Worm (Caenorhabditis elegans): ENCODE data around the gene sdz-20.
"Not testable (repeated sequence)": the region's sequence is repeated elsewhere in the genome, so short reads cannot be mapped to it uniquely, and the experiment has no call there.

The sdz-20 gene

DNA sequence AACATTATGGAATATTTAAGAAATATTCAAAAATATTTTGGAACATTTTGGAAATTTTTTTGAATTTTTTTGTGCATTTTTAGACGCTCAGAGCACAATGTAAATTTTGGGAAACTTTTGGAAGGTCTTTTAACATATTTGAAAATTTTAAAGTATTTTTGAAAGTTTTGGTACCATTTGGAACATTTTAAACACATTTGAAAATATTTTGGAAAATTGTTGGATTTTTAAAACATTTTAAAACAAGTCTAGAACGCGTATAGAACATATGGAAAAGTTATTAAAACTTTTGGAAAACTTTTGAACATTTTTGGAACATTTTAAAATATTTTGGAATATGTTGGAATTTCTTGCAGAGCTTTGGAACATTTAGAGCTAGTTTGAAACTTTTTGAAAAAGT, at the start of gene sdz-20:
Gene sdz-20, plus strand, starts transcription at position 301 of the 400 bp plus-strand sequence.
- no peak for TF ChIP-seq madf-10 (tag; optimal IDR thresholded peaks at IDR 0.05)
- TF ChIP-seq gei-17 (GFP tag; optimal IDR thresholded peaks at IDR 0.05), result no peak
- TF ChIP-seq hlh-26 (GFP tag; conservative IDR thresholded peaks at IDR 0.05), result no peak
- no peak for TF ChIP-seq ceh-100 (GFP tag; IDR thresholded peaks at IDR 0.05)
- TF ChIP-seq sptf-2 (GFP tag; optimal IDR thresholded peaks at IDR 0.05), result no peak
- TF ChIP-seq snpc-3.4 (tag; optimal IDR thresholded peaks at IDR 0.05), result no peak
- no peak for TF ChIP-seq chd-7 (tag; optimal IDR thresholded peaks at IDR 0.05)
- no peak for TF ChIP-seq pbrm-1 (GFP tag; IDR thresholded peaks at IDR 0.05)
- TF ChIP-seq mxl-1 (tag; optimal IDR thresholded peaks at IDR 0.05), result no peak
- no peak for TF ChIP-seq tbx-9 (tag; optimal IDR thresholded peaks at IDR 0.05; ENCODE audit: borderline replicate concordance)
- no peak for TF ChIP-seq F55B11.4 (tag; optimal IDR thresholded peaks at IDR 0.05; ENCODE audit: borderline replicate concordance, insufficient read depth)

DNA sequence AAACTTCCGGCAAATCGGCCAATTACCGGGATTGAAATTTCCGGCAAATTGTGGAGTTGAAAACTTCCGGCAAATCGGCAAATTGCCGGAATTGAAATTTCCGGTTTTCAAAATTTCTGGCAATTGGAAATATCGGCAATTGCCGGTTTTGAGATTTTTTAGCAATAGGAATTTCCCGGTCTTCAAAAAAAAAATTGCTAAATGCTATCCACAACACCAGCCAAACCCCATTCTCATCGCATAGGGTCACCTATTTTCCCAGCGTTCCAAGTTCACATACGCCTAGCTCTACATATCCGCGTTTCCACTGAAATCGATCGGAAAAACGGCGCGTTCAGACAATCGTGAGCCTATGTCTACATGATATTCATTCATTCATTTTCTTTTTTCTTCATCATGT, 48.4 kb upstream of the sdz-20 start, which contains the start of gene F56A8.8:
Gene F56A8.8, plus strand, starts transcription at position 301 of the 400 bp plus-strand sequence.
- no peak for TF ChIP-seq nhr-90 (tag; optimal IDR thresholded peaks at IDR 0.05)
- no peak for TF ChIP-seq ztf-3 (GFP tag; optimal IDR thresholded peaks at IDR 0.05)
- no peak for TF ChIP-seq bed-1 (GFP tag; IDR thresholded peaks at IDR 0.05)
- no peak for TF ChIP-seq F39B2.1 (GFP tag; IDR thresholded peaks at IDR 0.05)
- no peak for TF ChIP-seq sptf-2 (GFP tag; optimal IDR thresholded peaks at IDR 0.05)
- TF ChIP-seq ets-4 (GFP tag; optimal IDR thresholded peaks at IDR 0.05), result no peak
- TF ChIP-seq sdz-38 (tag; optimal IDR thresholded peaks at IDR 0.05), result no peak
- TF ChIP-seq F55B11.4 (tag; optimal IDR thresholded peaks at IDR 0.05; ENCODE audit: borderline replicate concordance, insufficient read depth), result no peak
- no peak for TF ChIP-seq hmg-20 (GFP tag; IDR thresholded peaks at IDR 0.05)
- no peak for TF ChIP-seq him-1 (tag; optimal IDR thresholded peaks at IDR 0.05)
- TF ChIP-seq cebp-2 (GFP tag; IDR thresholded peaks at IDR 0.05), result no peak
- no peak for TF ChIP-seq ZK185.1 (tag; optimal IDR thresholded peaks at IDR 0.05; ENCODE audit: poor library complexity, severe bottlenecking)

DNA sequence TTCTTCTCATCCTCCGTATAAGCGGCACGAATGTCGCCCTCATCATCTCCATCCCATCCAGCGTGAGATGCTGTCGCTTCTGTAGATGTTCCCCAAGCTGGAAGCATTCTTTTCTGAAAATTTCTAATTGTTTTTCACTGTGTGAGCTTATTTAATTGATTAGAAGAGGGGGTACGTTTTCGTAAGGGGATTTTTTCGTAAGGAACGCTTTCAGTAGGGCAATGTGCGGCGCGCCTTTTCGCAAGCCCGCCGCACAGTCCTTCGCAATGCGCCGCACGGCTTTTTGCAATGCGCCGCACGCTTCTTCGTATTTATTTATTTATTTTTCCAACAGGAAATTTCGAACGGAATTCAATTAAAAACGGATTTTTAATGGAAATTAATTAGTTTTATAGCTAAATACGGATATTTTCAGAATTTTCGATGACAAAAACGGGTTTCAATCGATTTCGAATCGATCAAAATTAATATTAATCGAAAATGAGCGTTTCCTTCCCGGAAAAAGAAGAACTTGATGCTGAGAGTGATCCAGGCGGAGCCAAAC, 40.8 kb upstream of the sdz-20 start, which contains the start of gene set-25:
Gene set-25, minus strand, starts transcription at position 120 of the 544 bp plus-strand sequence.
- TF ChIP-seq hmg-1.2 (GFP tag; IDR thresholded peaks at IDR 0.05), result 0 out of 2 replicates have a peak, but pooled peaks have one; percentile 17
- TF ChIP-seq C06A6.2 (GFP tag; conservative IDR thresholded peaks at IDR 0.05), result peak; percentile 93
- TF ChIP-seq egl-44 (GFP tag; IDR thresholded peaks at IDR 0.05), result peak; percentile 27; the same call in 1 of the 2 replicates
- peak; percentile 28 for TF ChIP-seq rpc-1 (optimal IDR thresholded peaks at IDR 0.05)
- TF ChIP-seq rpc-1 (tag; optimal IDR thresholded peaks at IDR 0.05); cebp-1 (GFP tag; IDR thresholded peaks at IDR 0.05): not testable (repeated sequence)
- TF ChIP-seq mcd-1 (GFP tag; IDR thresholded peaks at IDR 0.05), result peak; percentile 63
- peak; percentile 58; the same call in 1 of the 2 replicates for TF ChIP-seq ceh-100 (GFP tag; IDR thresholded peaks at IDR 0.05)
- TF ChIP-seq dox-1 (GFP tag; IDR thresholded peaks at IDR 0.05), result peak; percentile 68
- TF ChIP-seq cebp-1 (tag; optimal IDR thresholded peaks at IDR 0.05), result peak; percentile 4
- TF ChIP-seq attf-5 (GFP tag; optimal IDR thresholded peaks at IDR 0.05), result peak; percentile 52

DNA sequence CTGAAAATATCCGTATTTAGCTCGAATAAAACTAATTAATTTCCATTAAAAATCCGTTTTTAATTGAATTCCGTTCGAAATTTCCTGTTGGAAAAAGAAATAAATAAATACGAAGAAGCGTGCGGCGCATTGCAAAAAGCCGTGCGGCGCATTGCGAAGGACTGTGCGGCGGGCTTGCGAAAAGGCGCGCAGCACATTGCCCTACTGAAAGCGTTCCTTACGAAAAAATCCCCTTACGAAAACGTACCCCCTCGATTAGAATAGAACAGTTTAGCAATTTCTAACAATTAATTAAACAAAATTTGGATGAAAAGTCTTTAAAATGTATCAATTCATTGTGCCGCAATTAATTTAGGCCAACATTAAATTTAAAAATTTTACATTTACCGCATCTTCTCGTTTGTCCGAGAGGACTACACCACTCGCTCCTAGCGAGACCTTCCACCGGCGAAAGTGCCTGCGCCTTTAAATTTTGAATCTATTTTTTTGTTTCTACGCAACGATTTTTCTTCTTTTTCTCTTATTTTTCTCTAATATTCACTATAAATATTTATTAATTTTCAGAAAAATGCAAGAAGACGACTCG, 37.5 kb upstream of the sdz-20 start, which contains the start of gene npp-18:
Gene npp-18, plus strand, starts transcription at position 565 of the 586 bp plus-strand sequence.
- TF ChIP-seq ekl-4 (GFP tag; IDR thresholded peaks at IDR 0.05), result peak; percentile 70
- 0 out of 2 replicates have a peak, but pooled peaks have one; percentile 35 for TF ChIP-seq ztf-28 (GFP tag; IDR thresholded peaks at IDR 0.05)
- TF ChIP-seq B0019.2 (GFP tag; conservative IDR thresholded peaks at IDR 0.05), result 0 out of 2 replicates have a peak, but pooled peaks have one; percentile 35
- peak; percentile 84 for TF ChIP-seq mcd-1 (GFP tag; IDR thresholded peaks at IDR 0.05)
- 0 out of 2 replicates have a peak, but pooled peaks have one; percentile 9 for TF ChIP-seq C17E4.6 (GFP tag; IDR thresholded peaks at IDR 0.05)
- TF ChIP-seq egl-44 (GFP tag; IDR thresholded peaks at IDR 0.05), result 0 out of 2 replicates have a peak, but pooled peaks have one; percentile 36
- peak; percentile 79 for TF ChIP-seq Y67H2A.10 (GFP tag; conservative IDR thresholded peaks at IDR 0.05)
- peak; percentile 83 for TF ChIP-seq K11D2.4 (GFP tag; IDR thresholded peaks at IDR 0.05)
- peak; percentile 82 for TF ChIP-seq nfyb-1 (GFP tag; IDR thresholded peaks at IDR 0.05)
- peak; percentile 88 for TF ChIP-seq Y53G8AR.9 (GFP tag; conservative IDR thresholded peaks at IDR 0.05)
- TF ChIP-seq lsl-1 (GFP tag; optimal IDR thresholded peaks at IDR 0.05), result peak; percentile 15
- TF ChIP-seq bed-2 (GFP tag; IDR thresholded peaks at IDR 0.05), result 0 out of 2 replicates have a peak, but pooled peaks have one; percentile 20
- TF ChIP-seq ztf-25 (GFP tag; IDR thresholded peaks at IDR 0.05), result peak; percentile 75; the same call in 1 of the 2 replicates
- TF ChIP-seq snpc-3.4 (tag; optimal IDR thresholded peaks at IDR 0.05), result peak; percentile 1
- peak; percentile 65 for TF ChIP-seq lin-26 (GFP tag; IDR thresholded peaks at IDR 0.05)

Measured in whole organism, young adult.